Worm (Caenorhabditis elegans) whole organism, L3 larva: ENCODE data around the gene ttr-2.

ENCODE experiments used
- R02D3.7 ChIP-seq: fragments of 150-350 bp; optimal IDR thresholded peaks from 2 replicates; lab custom pipeline; 2014; ENCODE audit warnings: missing biosample characterization, missing genetic modification characterization
- ZK546.5 ChIP-seq: sonication (generic microtip); optimal IDR thresholded peaks from 2 replicates; lab custom pipeline; 2017; ENCODE audit warnings: missing biosample characterization, missing genetic modification characterization
- ama-1 ChIP-seq: fragments of 150-350 bp; optimal IDR thresholded peaks from 2 replicates; lab custom pipeline; 2018
- ceh-28 ChIP-seq: fragments of 150-350 bp; optimal IDR thresholded peaks from 2 replicates; lab custom pipeline; 2014; ENCODE audit warnings: missing biosample characterization, missing genetic modification reagents, missing genetic modification characterization
- ceh-82 ChIP-seq: fragments of 150-350 bp; optimal IDR thresholded peaks from 2 replicates; lab custom pipeline; 2014; ENCODE audit warnings: missing biosample characterization, missing genetic modification characterization
- ceh-9 ChIP-seq: sonication (generic microtip); optimal IDR thresholded peaks from 2 replicates; lab custom pipeline; 2018; ENCODE audit warnings: missing biosample characterization, missing genetic modification characterization
- daf-12 ChIP-seq: fragments of 150-350 bp; optimal IDR thresholded peaks from 2 replicates; lab custom pipeline; 2014; ENCODE audit warnings: missing biosample characterization, missing genetic modification reagents, missing genetic modification characterization
- egl-5 ChIP-seq: fragments of 150-350 bp; optimal IDR thresholded peaks from 2 replicates; lab custom pipeline; 2017; ENCODE audit warnings: missing biosample characterization, missing genetic modification reagents, missing genetic modification characterization, inconsistent platforms
- elt-2 ChIP-seq: sonication (generic microtip); optimal IDR thresholded peaks from 2 replicates; lab custom pipeline; 2016; ENCODE audit warnings: missing genetic modification reagents, mild to moderate bottlenecking, missing genetic modification characterization, missing compliant biosample characterization
- elt-3 ChIP-seq, 3 experiments: fragments of 150-350 bp in 1 of 3; sonication (generic microtip) in 2 of 3; optimal IDR thresholded peaks; 2 replicates in 2 of 3; 4 replicates in 1 of 3; lab custom pipeline; 2014 to 2017; ENCODE audit warnings: missing biosample characterization in 3 of 3, missing genetic modification characterization in 3 of 3
- eor-1 ChIP-seq, 2 experiments: fragments of 150-350 bp; optimal IDR thresholded peaks; 2 replicates each; lab custom pipeline; 2014 to 2018; ENCODE audit warnings: missing biosample characterization in 2 of 2, missing genetic modification characterization in 2 of 2
- fkh-10 ChIP-seq: sonication (generic microtip); optimal IDR thresholded peaks from 2 replicates; lab custom pipeline; 2017; ENCODE audit warnings: missing biosample characterization, missing genetic modification reagents, missing genetic modification characterization
- fos-1 ChIP-seq: fragments of 150-350 bp; optimal IDR thresholded peaks from 2 replicates; lab custom pipeline; 2014; ENCODE audit warnings: missing biosample characterization, missing genetic modification characterization
- hmg-11 ChIP-seq: sonication (generic microtip); optimal IDR thresholded peaks from 2 replicates; lab custom pipeline; 2016; ENCODE audit warnings: missing genetic modification characterization, missing compliant biosample characterization
- lin-15B ChIP-seq: fragments of 150-350 bp; optimal IDR thresholded peaks from 2 replicates; lab custom pipeline; 2014; ENCODE audit warnings: missing biosample characterization, missing genetic modification characterization
- lin-39 ChIP-seq: fragments of 150-350 bp; optimal IDR thresholded peaks from 2 replicates; lab custom pipeline; 2018; ENCODE audit warnings: missing biosample characterization, missing genetic modification reagents, missing genetic modification characterization
- mdl-1 ChIP-seq: fragments of 150-350 bp; optimal IDR thresholded peaks from 2 replicates; lab custom pipeline; 2014; ENCODE audit warnings: missing biosample characterization, missing genetic modification characterization
- mml-1 ChIP-seq: fragments of 150-350 bp; sonication (generic microtip); optimal IDR thresholded peaks from 3 replicates; lab custom pipeline; 2014; ENCODE audit warnings: missing biosample characterization, missing genetic modification characterization
- nhr-11 ChIP-seq: fragments of 150-350 bp; optimal IDR thresholded peaks from 2 replicates; lab custom pipeline; 2014; ENCODE audit warnings: missing biosample characterization, missing genetic modification characterization
- nhr-12 ChIP-seq: fragments of 150-350 bp; optimal IDR thresholded peaks from 2 replicates; lab custom pipeline; 2014; ENCODE audit warnings: missing biosample characterization, missing genetic modification characterization
- nhr-23 ChIP-seq: fragments of 150-350 bp; optimal IDR thresholded peaks from 2 replicates; lab custom pipeline; 2014; ENCODE audit warnings: missing biosample characterization, missing genetic modification reagents, missing genetic modification characterization
- nhr-237 ChIP-seq: fragments of 150-350 bp; optimal IDR thresholded peaks from 2 replicates; lab custom pipeline; 2014; ENCODE audit warnings: missing biosample characterization, missing genetic modification characterization
- nhr-25 ChIP-seq: sonication (generic microtip); optimal IDR thresholded peaks from 2 replicates; lab custom pipeline; 2017; ENCODE audit warnings: missing biosample characterization, missing genetic modification characterization
- nhr-28 ChIP-seq: fragments of 150-350 bp; optimal IDR thresholded peaks from 2 replicates; lab custom pipeline; 2014; ENCODE audit warnings: missing biosample characterization, missing genetic modification characterization
- nhr-43 ChIP-seq: sonication (generic microtip); optimal IDR thresholded peaks from 2 replicates; lab custom pipeline; 2016; ENCODE audit warnings: mild to moderate bottlenecking, missing genetic modification characterization, missing compliant biosample characterization; ENCODE audit not compliant: poor library complexity, severe bottlenecking
- nhr-76 ChIP-seq: fragments of 150-350 bp; sonication (generic microtip); optimal IDR thresholded peaks from 5 replicates; lab custom pipeline; 2014; ENCODE audit warnings: missing biosample characterization, missing genetic modification characterization
- nhr-77 ChIP-seq: fragments of 150-350 bp; optimal IDR thresholded peaks from 2 replicates; lab custom pipeline; 2014; ENCODE audit warnings: missing biosample characterization, missing genetic modification characterization
- pha-4 ChIP-seq: fragments of 150-350 bp; optimal IDR thresholded peaks from 2 replicates; lab custom pipeline; 2014; ENCODE audit warnings: missing biosample characterization, missing genetic modification reagents, missing genetic modification characterization
- pqm-1 ChIP-seq: fragments of 150-350 bp; optimal IDR thresholded peaks from 2 replicates; lab custom pipeline; 2017; ENCODE audit warnings: missing biosample characterization, missing genetic modification characterization, inconsistent platforms
- sea-2 ChIP-seq: fragments of 150-350 bp; sonication (generic microtip); optimal IDR thresholded peaks from 4 replicates; lab custom pipeline; 2014; ENCODE audit warnings: missing biosample characterization, missing genetic modification reagents, missing genetic modification characterization
- snpc-4 ChIP-seq: fragments of 150-350 bp; optimal IDR thresholded peaks from 2 replicates; lab custom pipeline; 2014; ENCODE audit warnings: missing biosample characterization, missing genetic modification characterization
- tbx-2 ChIP-seq: sonication (generic microtip); optimal IDR thresholded peaks from 2 replicates; lab custom pipeline; 2016; ENCODE audit warnings: mild to moderate bottlenecking, missing genetic modification characterization, missing compliant biosample characterization
- unc-62 ChIP-seq: fragments of 150-350 bp; sonication (generic microtip); optimal IDR thresholded peaks from 4 replicates; lab custom pipeline; 2014; ENCODE audit warnings: missing biosample characterization, missing genetic modification reagents, missing genetic modification characterization
- ztf-11 ChIP-seq: fragments of 150-350 bp; optimal IDR thresholded peaks from 2 replicates; lab custom pipeline; 2014; ENCODE audit warnings: missing biosample characterization, missing genetic modification characterization

Gene ttr-2

ce11 chrIII:9907574-9907973, 20.0 kb upstream of the ttr-2 start:
- TF ChIP-seq nhr-43 (tag; lab: Kevin White, UChicago) (peak; percentile 28), nhr-23 (tag; lab: Kevin White, UChicago) (peak; percentile 49), pha-4 (tag; lab: Kevin White, UChicago) (peak; percentile 25), R02D3.7 (tag; lab: Kevin White, UChicago) (no peak)

- TF ChIP-seq ceh-28 (tag; lab: Kevin White, UChicago): no peak
- no peak for TF ChIP-seq nhr-28 (tag; lab: Kevin White, UChicago)
- no peak for TF ChIP-seq mdl-1 (tag; lab: Kevin White, UChicago)
- no peak for TF ChIP-seq mml-1 (tag; lab: Kevin White, UChicago)
- TF ChIP-seq lin-39: no peak
- no peak for TF ChIP-seq ceh-82 (tag; lab: Kevin White, UChicago)
- no peak for TF ChIP-seq nhr-25 (tag; lab: Kevin White, UChicago)
- TF ChIP-seq sea-2: no peak
- no peak for TF ChIP-seq ztf-11 (tag; lab: Kevin White, UChicago)
- no peak for TF ChIP-seq ceh-9 (tag; lab: Kevin White, UChicago)
- TF ChIP-seq eor-1 (tag; optimal IDR thresholded peaks at IDR 0.05; lab: Kevin White, UChicago): no peak
- no peak for TF ChIP-seq fos-1 (tag; lab: Kevin White, UChicago)
- TF ChIP-seq R02D3.7 (tag; lab: Kevin White, UChicago): no peak
- TF ChIP-seq nhr-12 (tag; lab: Kevin White, UChicago): no peak
- no peak for TF ChIP-seq ZK546.5 (tag; lab: Kevin White, UChicago)
- TF ChIP-seq nhr-23 (tag; lab: Kevin White, UChicago): no peak
- no peak for TF ChIP-seq ama-1 (lab: Kevin White, UChicago)
- no peak for TF ChIP-seq tbx-2 (tag; lab: Kevin White, UChicago)
These were observed 18.8 kb upstream of the ttr-2 start for ce11 chrIII:9908769-9909168.

- TF ChIP-seq ama-1 (lab: Kevin White, UChicago) (no peak), nhr-12 (tag; lab: Kevin White, UChicago) (no peak), ceh-9 (tag; lab: Kevin White, UChicago) (no peak), snpc-4 (no peak), egl-5 (no peak), nhr-23 (tag; lab: Kevin White, UChicago) (no peak), pha-4 (tag; lab: Kevin White, UChicago) (peak; percentile 87), elt-2 (tag; lab: Kevin White, UChicago) (peak; percentile 45), nhr-237 (no peak)
- TF ChIP-seq, all 47 proteins: peak for 2
These were observed 16.7 kb upstream of the ttr-2 start, which contains the start of the genes cyld-1 and F40F12.9 for ce11 chrIII:9910608-9911479. TSS of gene cyld-1 (minus strand) at chrIII:9910658. TSS of gene F40F12.9 (plus strand) at chrIII:9911328.

- TF ChIP-seq daf-12 (tag; lab: Kevin White, UChicago) (no peak), elt-3 (tag; optimal IDR thresholded peaks at IDR 0.05; lab: Kevin White, UChicago) (no peak), mml-1 (tag; lab: Kevin White, UChicago) (no peak), fkh-10 (GFP tag; lab: Kevin White, UChicago) (no peak), lin-15B (no peak), ceh-28 (tag; lab: Kevin White, UChicago) (no peak), ceh-9 (tag; lab: Kevin White, UChicago) (no peak), sea-2 (no peak), unc-62 (GFP tag; lab: Kevin White, UChicago) (no peak), nhr-77 (no peak), mdl-1 (tag; lab: Kevin White, UChicago) (no peak), pha-4 (tag; lab: Kevin White, UChicago) (no peak), elt-2 (tag; lab: Kevin White, UChicago) (no peak), nhr-25 (tag; lab: Kevin White, UChicago) (no peak), hmg-11 (tag; lab: Kevin White, UChicago) (no peak), pqm-1 (tag; lab: Kevin White, UChicago) (no peak), nhr-11 (no peak), nhr-76 (no peak)
These were observed 15.1 kb upstream of the ttr-2 start for ce11 chrIII:9912501-9912900.
